Fruit fly (Drosophila melanogaster): Measurements from ENCODE around the gene CG9926.

- TF ChIP-seq CG17806 (tag; optimal IDR thresholded peaks at IDR 0.05), result no peak
- no peak for TF ChIP-seq rn (GFP tag; IDR thresholded peaks at IDR 0.05)
- no peak for TF ChIP-seq Snoo (tag; optimal IDR thresholded peaks at IDR 0.05)
- no peak for TF ChIP-seq Ets98B (GFP tag; IDR thresholded peaks at IDR 0.05)
- no peak for TF ChIP-seq CG12605 (GFP tag; IDR thresholded peaks at IDR 0.05)
- TF ChIP-seq Pif1B (GFP tag; optimal IDR thresholded peaks at IDR 0.05), result no peak
- TF ChIP-seq CG4496 (GFP tag; IDR thresholded peaks at IDR 0.05), result no peak
- TF ChIP-seq CG14655 (GFP tag; optimal IDR thresholded peaks at IDR 0.05), result no peak
- no peak for TF ChIP-seq CG34367 (tag; optimal IDR thresholded peaks at IDR 0.05)
- no peak for TF ChIP-seq EcR (GFP tag; optimal IDR thresholded peaks at IDR 0.05)
- TF ChIP-seq CG13204 (GFP tag; optimal IDR thresholded peaks at IDR 0.05), result no peak
Measured at dm6 chr3R:13956809-13957351, 5.9 kb upstream of the CG9926 start.
